Fruit fly (Drosophila melanogaster): Measurements from ENCODE around the gene ldd.
A peak's percentile ranks its signal among the peaks of the same experiment; 100 is the strongest.

ldd gene

dm6 chrX:21116864-21117464, 6.5 kb upstream of the ldd start, which contains the start of the genes unc and CG15445 (continued):
- TF ChIP-seq hkb (optimal IDR thresholded peaks at IDR 0.05) = no peak
- TF ChIP-seq hkb (GFP tag; IDR thresholded peaks at IDR 0.05) = no peak
- no peak for TF ChIP-seq CG1529 (GFP tag; optimal IDR thresholded peaks at IDR 0.05)
- TF ChIP-seq Nf-YA (GFP tag; IDR thresholded peaks at IDR 0.05) = no peak
- no peak for TF ChIP-seq gsb (GFP tag; IDR thresholded peaks at IDR 0.05)
- TF ChIP-seq sens (GFP tag) = peak; percentile 74
- no peak for TF ChIP-seq ems (GFP tag; optimal IDR thresholded peaks at IDR 0.05)
- peak; percentile 28 for TF ChIP-seq CG17829 (tag; optimal IDR thresholded peaks at IDR 0.05)
- TF ChIP-seq bowl (GFP tag; IDR thresholded peaks at IDR 0.05) = no peak
- no peak for TF ChIP-seq CG13296 (GFP tag; optimal IDR thresholded peaks at IDR 0.05)
- TF ChIP-seq btn (GFP tag; optimal IDR thresholded peaks at IDR 0.05) = no peak
- no peak for TF ChIP-seq CG31224 (GFP tag; IDR thresholded peaks at IDR 0.05)
- no peak for TF ChIP-seq CG14667 (GFP tag; IDR thresholded peaks at IDR 0.05)
- no peak for TF ChIP-seq CG10147 (GFP tag; optimal IDR thresholded peaks at IDR 0.05)
- no peak for TF ChIP-seq Xrp1 (GFP tag; IDR thresholded peaks at IDR 0.05)
- no peak for TF ChIP-seq HLH3B (GFP tag; IDR thresholded peaks at IDR 0.05)
- TF ChIP-seq slou (GFP tag; optimal IDR thresholded peaks at IDR 0.05) = no peak
- TF ChIP-seq chinmo (GFP tag; IDR thresholded peaks at IDR 0.05; ENCODE audit: partially characterized antibody) = peak; percentile 74; the same call in 1 of the 4 replicates
- peak; percentile 43 for TF ChIP-seq CG33213 (GFP tag; optimal IDR thresholded peaks at IDR 0.05)
- TF ChIP-seq Gug (GFP tag; IDR thresholded peaks at IDR 0.05) = peak; percentile 66; the same call in 2 of the 4 replicates
- no peak for TF ChIP-seq sd (tag; optimal IDR thresholded peaks at IDR 0.05)
- TF ChIP-seq CG10979 (tag; optimal IDR thresholded peaks at IDR 0.05) = no peak
- TF ChIP-seq CG6854 (GFP tag; optimal IDR thresholded peaks at IDR 0.05) = no peak
- TF ChIP-seq nerfin-2 (GFP tag; IDR thresholded peaks at IDR 0.05; ENCODE audit: partially characterized antibody) = peak; percentile 69
- no peak for TF ChIP-seq CG11696 (GFP tag; IDR thresholded peaks at IDR 0.05)
- TF ChIP-seq amos (GFP tag; IDR thresholded peaks at IDR 0.05; ENCODE audit: partially characterized antibody) = peak; percentile 94
- TF ChIP-seq CG18764 (GFP tag; optimal IDR thresholded peaks at IDR 0.05) = peak; percentile 8
- no peak for TF ChIP-seq luna (GFP tag; optimal IDR thresholded peaks at IDR 0.05)
- no peak for TF ChIP-seq CG43689 (GFP tag; IDR thresholded peaks at IDR 0.05)
- no peak for TF ChIP-seq sim (GFP tag; IDR thresholded peaks at IDR 0.05)
- TF ChIP-seq TFAM (GFP tag; optimal IDR thresholded peaks at IDR 0.05) = no peak
- no peak for TF ChIP-seq h (optimal IDR thresholded peaks at IDR 0.05)
- no peak for TF ChIP-seq CG7839 (tag; optimal IDR thresholded peaks at IDR 0.05)
- TF ChIP-seq CG2116 (GFP tag; optimal IDR thresholded peaks at IDR 0.05) = peak; percentile 49
- no peak for TF ChIP-seq CG6765 (GFP tag; optimal IDR thresholded peaks at IDR 0.05)
- no peak for TF ChIP-seq pum (GFP tag; optimal IDR thresholded peaks at IDR 0.05)
- peak; percentile 65; the same call in 1 of the 2 replicates for TF ChIP-seq sob (GFP tag; IDR thresholded peaks at IDR 0.05)
- TF ChIP-seq Dad (GFP tag; optimal IDR thresholded peaks at IDR 0.05) = no peak
- no peak for TF ChIP-seq CG4424 (GFP tag; optimal IDR thresholded peaks at IDR 0.05)
- no peak for TF ChIP-seq usp (GFP tag; optimal IDR thresholded peaks at IDR 0.05)
- TF ChIP-seq Neu2 (GFP tag; optimal IDR thresholded peaks at IDR 0.05; ENCODE audit: borderline replicate concordance) = no peak
- TF ChIP-seq B-H2 (GFP tag; optimal IDR thresholded peaks at IDR 0.05) = no peak
- TF ChIP-seq jigr1 (GFP tag; IDR thresholded peaks at IDR 0.05) = no peak
- TF ChIP-seq ken (GFP tag; IDR thresholded peaks at IDR 0.05) = no peak
- TF ChIP-seq CG12659 (GFP tag; optimal IDR thresholded peaks at IDR 0.05) = no peak
- no peak for TF ChIP-seq PHDP (tag; optimal IDR thresholded peaks at IDR 0.05)
- no peak for TF ChIP-seq Side (GFP tag; optimal IDR thresholded peaks at IDR 0.05)
- peak; percentile 12 for TF ChIP-seq CG10654 (GFP tag; optimal IDR thresholded peaks at IDR 0.05)
- peak; percentile 11 for TF ChIP-seq CG3995 (GFP tag; optimal IDR thresholded peaks at IDR 0.05)
- TF ChIP-seq ci (GFP tag; IDR thresholded peaks at IDR 0.05) = no peak
- TF ChIP-seq tio (GFP tag; optimal IDR thresholded peaks at IDR 0.05) = no peak
- peak; percentile 82 for TF ChIP-seq Dll (GFP tag; IDR thresholded peaks at IDR 0.05; ENCODE audit: partially characterized antibody)
- no peak for TF ChIP-seq zfh1 (GFP tag; IDR thresholded peaks at IDR 0.05)
